Fruit fly (Drosophila melanogaster): ENCODE measurements around the gene Ilp8.

Gene Ilp8

dm6 chr3L:17004218-17004759 lies 27.6 kb downstream of the Ilp8 start (continued):
- TF ChIP-seq CG2120 (GFP tag; optimal IDR thresholded peaks at IDR 0.05): peak; percentile 93
- no peak; the same call in 1 of the 3 replicates for TF ChIP-seq otp (GFP tag; IDR thresholded peaks at IDR 0.05)
- peak; percentile 60 for TF ChIP-seq CG3407 (GFP tag; optimal IDR thresholded peaks at IDR 0.05)
- TF ChIP-seq CG9727 (GFP tag; optimal IDR thresholded peaks at IDR 0.05): peak; percentile 85
- TF ChIP-seq gro (GFP tag; optimal IDR thresholded peaks at IDR 0.05): peak; percentile 91
- no peak for TF ChIP-seq CG31365 (tag; optimal IDR thresholded peaks at IDR 0.05)
- TF ChIP-seq gfzf (GFP tag; optimal IDR thresholded peaks at IDR 0.05): no peak
- TF ChIP-seq nerfin-2 (GFP tag; IDR thresholded peaks at IDR 0.05; ENCODE audit: partially characterized antibody): no peak
- peak; percentile 89 for TF ChIP-seq bab2 (GFP tag; optimal IDR thresholded peaks at IDR 0.05)
- TF ChIP-seq YL-1 (GFP tag; optimal IDR thresholded peaks at IDR 0.05): peak; percentile 10
- TF ChIP-seq NFAT (GFP tag; IDR thresholded peaks at IDR 0.05): peak; percentile 67
- TF ChIP-seq CG10267 (tag; optimal IDR thresholded peaks at IDR 0.05): peak; percentile 73
- peak; percentile 86 for TF ChIP-seq CG8944 (GFP tag; optimal IDR thresholded peaks at IDR 0.05)
- peak; percentile 93 for TF ChIP-seq CG7556 (GFP tag; optimal IDR thresholded peaks at IDR 0.05)
- peak; percentile 15 for TF ChIP-seq HLHmδ (GFP tag; optimal IDR thresholded peaks at IDR 0.05)
- no peak; the same call in 1 of the 3 replicates for TF ChIP-seq Mrtf (GFP tag; IDR thresholded peaks at IDR 0.05)
- TF ChIP-seq nom (GFP tag; optimal IDR thresholded peaks at IDR 0.05): peak; percentile 89
- TF ChIP-seq usp (GFP tag; optimal IDR thresholded peaks at IDR 0.05): no peak
- TF ChIP-seq CG32772 (GFP tag; IDR thresholded peaks at IDR 0.05): peak; percentile 78
- peak; percentile 85 for TF ChIP-seq en (GFP tag; optimal IDR thresholded peaks at IDR 0.05)
- peak; percentile 90 for TF ChIP-seq emc (GFP tag; optimal IDR thresholded peaks at IDR 0.05)
- TF ChIP-seq bbx (GFP tag; IDR thresholded peaks at IDR 0.05; ENCODE audit: partially characterized antibody): no peak
- no peak for TF ChIP-seq br (optimal IDR thresholded peaks at IDR 0.05)
- peak; percentile 64; the same call in 1 of the 2 replicates for TF ChIP-seq CG10321 (GFP tag; IDR thresholded peaks at IDR 0.05)
- TF ChIP-seq E2f2 (GFP tag; IDR thresholded peaks at IDR 0.05): peak; percentile 62
- peak; percentile 73 for TF ChIP-seq Mes4 (GFP tag; optimal IDR thresholded peaks at IDR 0.05)
- TF ChIP-seq da (GFP tag; optimal IDR thresholded peaks at IDR 0.05): peak; percentile 78
- peak; percentile 82 for TF ChIP-seq NK7.1 (GFP tag; optimal IDR thresholded peaks at IDR 0.05)
- TF ChIP-seq CG4854 (GFP tag; optimal IDR thresholded peaks at IDR 0.05): peak; percentile 81
- peak; percentile 83 for TF ChIP-seq CG17385 (GFP tag; optimal IDR thresholded peaks at IDR 0.05)
- TF ChIP-seq so (GFP tag; IDR thresholded peaks at IDR 0.05): peak; percentile 93
- TF ChIP-seq vnd (GFP tag; IDR thresholded peaks at IDR 0.05; ENCODE audit: partially characterized antibody): no peak
- peak; percentile 79 for TF ChIP-seq btn (GFP tag; optimal IDR thresholded peaks at IDR 0.05)
- peak; percentile 82 for TF ChIP-seq CG9215 (GFP tag; IDR thresholded peaks at IDR 0.05)
- peak; percentile 63 for TF ChIP-seq dmrt11E (tag; optimal IDR thresholded peaks at IDR 0.05)
- TF ChIP-seq Dad (GFP tag; optimal IDR thresholded peaks at IDR 0.05): peak; percentile 84
- TF ChIP-seq sob (GFP tag; IDR thresholded peaks at IDR 0.05): peak; percentile 70
- peak; percentile 92 for TF ChIP-seq lmd (GFP tag; IDR thresholded peaks at IDR 0.05)
- TF ChIP-seq Ssrp (tag; optimal IDR thresholded peaks at IDR 0.05): peak; percentile 85
- peak; percentile 85 for TF ChIP-seq C15 (GFP tag; IDR thresholded peaks at IDR 0.05)
- TF ChIP-seq TFAM (GFP tag; optimal IDR thresholded peaks at IDR 0.05): no peak
- TF ChIP-seq hkb (optimal IDR thresholded peaks at IDR 0.05): no peak
- TF ChIP-seq hkb (GFP tag; IDR thresholded peaks at IDR 0.05): peak; percentile 89
- peak; percentile 81 for TF ChIP-seq Optix (GFP tag; IDR thresholded peaks at IDR 0.05)
- peak; percentile 93 for TF ChIP-seq nmo (GFP tag; optimal IDR thresholded peaks at IDR 0.05)
- TF ChIP-seq Hey (tag; optimal IDR thresholded peaks at IDR 0.05): no peak
- TF ChIP-seq Max (GFP tag; optimal IDR thresholded peaks at IDR 0.05): peak; percentile 78
- TF ChIP-seq CG4404 (GFP tag; IDR thresholded peaks at IDR 0.05): peak; percentile 74
- peak; percentile 17 for TF ChIP-seq Neu2 (GFP tag; optimal IDR thresholded peaks at IDR 0.05; ENCODE audit: borderline replicate concordance)
- no peak for TF ChIP-seq sna (GFP tag; IDR thresholded peaks at IDR 0.05; ENCODE audit: partially characterized antibody)
- no peak for TF ChIP-seq sd (tag; optimal IDR thresholded peaks at IDR 0.05)
